Worm (Caenorhabditis elegans): ENCODE results near the gene C28H8.7.
A peak's percentile ranks its signal among the peaks of the same experiment; 100 is the strongest.

Gene C28H8.7

ce11 chrIII:5838159-5839046 lies 48.4 kb downstream of the C28H8.7 start (continued):
- TF ChIP-seq elt-3 (tag; optimal IDR thresholded peaks at IDR 0.05) (no peak), egl-27 (tag; optimal IDR thresholded peaks at IDR 0.05) (peak; percentile 72), nhr-25 (tag; optimal IDR thresholded peaks at IDR 0.05) (peak; percentile 54), unc-55 (GFP tag; optimal IDR thresholded peaks at IDR 0.05) (no peak), peb-1 (tag; optimal IDR thresholded peaks at IDR 0.05) (no peak), ztf-1 (GFP tag; conservative IDR thresholded peaks at IDR 0.05) (no peak), ztf-11 (tag; optimal IDR thresholded peaks at IDR 0.05) (no peak), nhr-21 (tag; optimal IDR thresholded peaks at IDR 0.05) (peak; percentile 73), sem-4 (tag; optimal IDR thresholded peaks at IDR 0.05) (no peak), Y55F3AM.14 (GFP tag; optimal IDR thresholded peaks at IDR 0.05) (no peak), mbf-1 (tag; optimal IDR thresholded peaks at IDR 0.05) (no peak), unc-39 (tag; optimal IDR thresholded peaks at IDR 0.05) (no peak), lsy-2 (tag; optimal IDR thresholded peaks at IDR 0.05) (peak in 1 of 2 experiments; percentile 58), sma-3 (GFP tag; optimal IDR thresholded peaks at IDR 0.05) (peak; percentile 71), snpc-4 (tag; optimal IDR thresholded peaks at IDR 0.05) (no peak), ama-1 (optimal IDR thresholded peaks at IDR 0.05) (peak; percentile 73), lin-11 (tag; optimal IDR thresholded peaks at IDR 0.05) (no peak), lin-13 (GFP tag; optimal IDR thresholded peaks at IDR 0.05) (no peak), fos-1 (tag; optimal IDR thresholded peaks at IDR 0.05) (peak; percentile 95)

- TF ChIP-seq ama-1 (optimal IDR thresholded peaks at IDR 0.05) (peak; percentile 14), sma-9 (GFP tag; optimal IDR thresholded peaks at IDR 0.05) (peak; percentile 17), sma-9 (tag; optimal IDR thresholded peaks at IDR 0.05) (no peak), gmeb-1 (tag; optimal IDR thresholded peaks at IDR 0.05) (peak; percentile 35), C34F6.9 (tag; optimal IDR thresholded peaks at IDR 0.05) (peak; percentile 18), ztf-1 (GFP tag; conservative IDR thresholded peaks at IDR 0.05) (no peak), aly-2 (tag; optimal IDR thresholded peaks at IDR 0.05) (no peak), nhr-25 (tag; optimal IDR thresholded peaks at IDR 0.05) (peak; percentile 2), egl-27 (tag; optimal IDR thresholded peaks at IDR 0.05) (peak; percentile 23), blmp-1 (tag; optimal IDR thresholded peaks at IDR 0.05; ENCODE audit: insufficient read depth) (peak; percentile 3)
These were observed 50.0 kb downstream of the C28H8.7 start, which contains the start of gene W04D12.1 for ce11 chrIII:5836816-5837215. W04D12.1 (plus strand) TSS chrIII:5836926.

ce11 chrIII:5836261-5836660 lies 50.5 kb downstream of the C28H8.7 start:
- TF ChIP-seq unc-62 (GFP tag; optimal IDR thresholded peaks at IDR 0.05) (no peak), ceh-16 (tag; optimal IDR thresholded peaks at IDR 0.05) (peak; percentile 29), C34F6.9 (tag; optimal IDR thresholded peaks at IDR 0.05) (no peak), mbf-1 (tag; optimal IDR thresholded peaks at IDR 0.05) (no peak), aly-2 (tag; optimal IDR thresholded peaks at IDR 0.05) (no peak), mab-5 (tag; optimal IDR thresholded peaks at IDR 0.05) (no peak), dmd-4 (tag; optimal IDR thresholded peaks at IDR 0.05) (no peak), gmeb-1 (tag; optimal IDR thresholded peaks at IDR 0.05) (no peak), ztf-1 (GFP tag; conservative IDR thresholded peaks at IDR 0.05) (no peak), nhr-25 (tag; optimal IDR thresholded peaks at IDR 0.05) (peak; percentile 5), crh-2 (tag; optimal IDR thresholded peaks at IDR 0.05) (peak; percentile 21), sem-4 (tag; optimal IDR thresholded peaks at IDR 0.05) (no peak), nhr-6 (tag; optimal IDR thresholded peaks at IDR 0.05) (no peak), nhr-77 (tag; optimal IDR thresholded peaks at IDR 0.05) (no peak), snpc-4 (tag; optimal IDR thresholded peaks at IDR 0.05) (no peak), ceh-82 (tag; optimal IDR thresholded peaks at IDR 0.05) (no peak), unc-39 (tag; optimal IDR thresholded peaks at IDR 0.05) (no peak), elt-3 (tag; optimal IDR thresholded peaks at IDR 0.05) (no peak), elt-1 (tag; optimal IDR thresholded peaks at IDR 0.05) (peak; percentile 79), F13H6.1 (tag; optimal IDR thresholded peaks at IDR 0.05) (no peak), fos-1 (tag; optimal IDR thresholded peaks at IDR 0.05) (no peak), ztf-4 (tag; optimal IDR thresholded peaks at IDR 0.05) (no peak), sma-3 (GFP tag; optimal IDR thresholded peaks at IDR 0.05) (no peak), R02D3.7 (tag; optimal IDR thresholded peaks at IDR 0.05) (no peak), egl-27 (tag; optimal IDR thresholded peaks at IDR 0.05) (no peak), nhr-12 (tag; optimal IDR thresholded peaks at IDR 0.05) (no peak), nhr-11 (tag; optimal IDR thresholded peaks at IDR 0.05) (no peak), zag-1 (tag; optimal IDR thresholded peaks at IDR 0.05) (no peak), lin-11 (tag; optimal IDR thresholded peaks at IDR 0.05) (no peak), skn-1 (tag; optimal IDR thresholded peaks at IDR 0.05) (no peak), sma-9 (GFP tag; optimal IDR thresholded peaks at IDR 0.05) (peak; percentile 55), sma-9 (tag; optimal IDR thresholded peaks at IDR 0.05) (no peak), lin-39 (tag; optimal IDR thresholded peaks at IDR 0.05) (no peak), Y55F3AM.14 (GFP tag; optimal IDR thresholded peaks at IDR 0.05) (no peak), nhr-21 (tag; optimal IDR thresholded peaks at IDR 0.05) (no peak), ZK546.5 (tag; optimal IDR thresholded peaks at IDR 0.05) (no peak), nhr-129 (tag; optimal IDR thresholded peaks at IDR 0.05) (peak; percentile 9), lsy-2 (tag; optimal IDR thresholded peaks at IDR 0.05) (no peak), blmp-1 (tag; optimal IDR thresholded peaks at IDR 0.05; ENCODE audit: insufficient read depth) (no peak), ztf-11 (tag; optimal IDR thresholded peaks at IDR 0.05) (no peak), nhr-10 (tag; optimal IDR thresholded peaks at IDR 0.05) (no peak)

Measured in whole organism, L2 larva.